Worm (Caenorhabditis elegans) whole organism, L3 larva: ENCODE measurements around the gene daf-28.

Experiments used
- egl-27 ChIP-seq: sonication (generic microtip); optimal IDR thresholded peaks from 4 replicates; lab custom pipeline; 2017; ENCODE audit warnings: missing biosample characterization, missing genetic modification reagents, missing genetic modification characterization
- elt-2 ChIP-seq: sonication (generic microtip); optimal IDR thresholded peaks from 2 replicates; lab custom pipeline; 2016; ENCODE audit warnings: missing genetic modification reagents, mild to moderate bottlenecking, missing genetic modification characterization, missing compliant biosample characterization
- elt-3 ChIP-seq, 3 experiments: fragments of 150-350 bp in 1 of 3; sonication (generic microtip) in 2 of 3; optimal IDR thresholded peaks; 2 replicates in 2 of 3; 4 replicates in 1 of 3; lab custom pipeline; 2014 to 2017; ENCODE audit warnings: missing biosample characterization in 3 of 3, missing genetic modification characterization in 3 of 3
- hmg-11 ChIP-seq: sonication (generic microtip); optimal IDR thresholded peaks from 2 replicates; lab custom pipeline; 2016; ENCODE audit warnings: missing genetic modification characterization, missing compliant biosample characterization
- lin-39 ChIP-seq: fragments of 150-350 bp; optimal IDR thresholded peaks from 2 replicates; lab custom pipeline; 2018; ENCODE audit warnings: missing biosample characterization, missing genetic modification reagents, missing genetic modification characterization
- mdl-1 ChIP-seq: fragments of 150-350 bp; optimal IDR thresholded peaks from 2 replicates; lab custom pipeline; 2014; ENCODE audit warnings: missing biosample characterization, missing genetic modification characterization
- nfya-1 ChIP-seq: sonication (generic microtip); optimal IDR thresholded peaks from 2 replicates; lab custom pipeline; 2017; ENCODE audit warnings: missing genetic modification characterization, mild to moderate bottlenecking, missing compliant biosample characterization, antibody characterized with exemption, moderate library complexity; ENCODE audit not compliant: insufficient read depth

DNA sequence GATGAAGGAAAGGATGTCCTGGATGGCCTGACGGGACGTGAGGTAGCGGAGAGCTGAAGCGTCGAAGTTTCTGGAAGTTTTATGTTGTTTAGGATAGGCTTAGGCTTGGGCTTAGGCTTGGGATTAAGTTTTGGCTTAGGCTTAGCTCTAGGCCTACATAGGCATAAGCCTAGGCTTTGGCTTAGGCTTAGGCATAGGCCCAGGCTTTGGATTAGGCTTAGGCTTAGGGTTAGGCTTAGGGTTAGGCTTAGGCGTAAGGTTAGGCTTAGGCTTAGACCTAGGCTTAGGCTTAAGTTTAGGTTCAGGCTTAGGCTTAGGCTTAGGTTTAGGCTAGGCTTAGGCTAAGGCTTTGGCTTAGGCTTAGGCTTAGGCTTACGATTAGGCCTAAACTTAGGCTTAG, 14.3 kb downstream of the daf-28 start:
- TF ChIP-seq mdl-1 (tag; lab: Kevin White, UChicago), result no peak
- TF ChIP-seq nfya-1 (tag; lab: Kevin White, UChicago), result no peak
- TF ChIP-seq elt-2, result no peak
- TF ChIP-seq egl-27, result no peak
- TF ChIP-seq lin-39 (tag; lab: Kevin White, UChicago), result no peak
- TF ChIP-seq hmg-11, result no peak
- TF ChIP-seq elt-3 (tag; optimal IDR thresholded peaks at IDR 0.05; lab: Kevin White, UChicago), result no peak
